Fruit fly (Drosophila melanogaster) whole organism, embryonic: ENCODE measurements around the gene CG10970.

Experiments
- Aef1 ChIP-seq: fragments of 200-800 bp; sonication (Bioruptor generic); IDR thresholded peaks from 3 replicates; pipeline ENCODE4 v1.3.6; 2022; ENCODE audit warnings: missing biosample characterization, missing genetic modification characterization
- Atf-2 ChIP-seq: fragments of 200-800 bp; sonication (Bioruptor generic); optimal IDR thresholded peaks from 2 replicates; lab custom pipeline; 2016; ENCODE audit warnings: missing biosample characterization, missing genetic modification characterization
- Blimp-1 ChIP-seq: fragments of 200-800 bp; sonication (Bioruptor generic); optimal IDR thresholded peaks from 3 replicates; lab custom pipeline; 2018; ENCODE audit warnings: missing biosample characterization, missing genetic modification characterization, mild to moderate bottlenecking, moderate library complexity, missing genetic modification reagents
- CG1024 ChIP-seq: fragments of 200-800 bp; sonication (Bioruptor generic); IDR thresholded peaks from 2 replicates; pipeline ENCODE4 v1.3.6; 2022; ENCODE audit warnings: missing biosample characterization, missing genetic modification characterization
- CG11456 ChIP-seq: fragments of 200-800 bp; sonication (Bioruptor generic); IDR thresholded peaks from 3 replicates; pipeline ENCODE4 v1.3.6; 2022; ENCODE audit warnings: missing biosample characterization, missing genetic modification characterization
- CG12299 ChIP-seq: fragments of 200-800 bp; sonication (Bioruptor generic); optimal IDR thresholded peaks from 2 replicates; lab custom pipeline; 2018; ENCODE audit warnings: missing biosample characterization, mild to moderate bottlenecking, missing genetic modification characterization
- CG13624 ChIP-seq: fragments of 200-800 bp; sonication (Bioruptor generic); optimal IDR thresholded peaks from 2 replicates; lab custom pipeline; 2016; ENCODE audit warnings: missing biosample characterization, missing genetic modification characterization
- CG14667 ChIP-seq: fragments of 200-800 bp; sonication (Bioruptor generic); IDR thresholded peaks from 2 replicates; pipeline ENCODE4 v1.3.6; 2022; ENCODE audit warnings: missing biosample characterization, missing genetic modification characterization
- CG15479 ChIP-seq: fragments of 200-800 bp; sonication (Bioruptor generic); optimal IDR thresholded peaks from 3 replicates; lab custom pipeline; 2019; ENCODE audit warnings: missing biosample characterization, mild to moderate bottlenecking, missing genetic modification characterization, moderate library complexity
- CG15601 ChIP-seq: fragments of 200-800 bp; sonication (Bioruptor generic); optimal IDR thresholded peaks from 3 replicates; lab custom pipeline; 2019; ENCODE audit warnings: missing biosample characterization, mild to moderate bottlenecking, missing genetic modification characterization, moderate library complexity
- CG17359 ChIP-seq: fragments of 200-800 bp; sonication (Bioruptor generic); optimal IDR thresholded peaks from 3 replicates; lab custom pipeline; 2018; ENCODE audit warnings: missing biosample characterization, mild to moderate bottlenecking, missing genetic modification characterization, moderate library complexity
- CG17912 ChIP-seq: fragments of 200-800 bp; sonication (Bioruptor generic); optimal IDR thresholded peaks from 2 replicates; lab custom pipeline; 2018; ENCODE audit warnings: missing biosample characterization, mild to moderate bottlenecking, missing genetic modification characterization
- CG2678 ChIP-seq: fragments of 200-800 bp; sonication (Bioruptor generic); optimal IDR thresholded peaks from 3 replicates; lab custom pipeline; 2019; ENCODE audit warnings: missing biosample characterization, mild to moderate bottlenecking, missing genetic modification characterization, moderate library complexity
- CG3065 ChIP-seq: fragments of 200-800 bp; sonication (Bioruptor generic); optimal IDR thresholded peaks from 2 replicates; lab custom pipeline; 2016; ENCODE audit warnings: missing biosample characterization, missing genetic modification characterization
- CG3995 ChIP-seq: fragments of 200-800 bp; sonication (Bioruptor generic); optimal IDR thresholded peaks from 3 replicates; lab custom pipeline; 2016; ENCODE audit warnings: missing biosample characterization, missing genetic modification characterization
- CG4617 ChIP-seq: fragments of 200-800 bp; sonication (Bioruptor generic); optimal IDR thresholded peaks from 3 replicates; lab custom pipeline; 2016; ENCODE audit warnings: missing biosample characterization, missing genetic modification characterization, borderline replicate concordance
- CG4854 ChIP-seq: fragments of 200-800 bp; sonication (Bioruptor generic); optimal IDR thresholded peaks from 2 replicates; lab custom pipeline; 2016; ENCODE audit warnings: missing biosample characterization, missing genetic modification characterization, inconsistent platforms
- CG6683 ChIP-seq: fragments of 200-800 bp; sonication (Bioruptor generic); optimal IDR thresholded peaks from 2 replicates; lab custom pipeline; 2017; ENCODE audit warnings: missing biosample characterization, mild to moderate bottlenecking, missing genetic modification characterization, missing genetic modification reagents
- CG6689 ChIP-seq: fragments of 200-800 bp; sonication (Bioruptor generic); IDR thresholded peaks from 2 replicates; pipeline ENCODE4 v1.3.6; 2022; ENCODE audit warnings: missing biosample characterization, missing genetic modification characterization
- CG7271 ChIP-seq: fragments of 200-800 bp; sonication (Bioruptor generic); optimal IDR thresholded peaks from 2 replicates; lab custom pipeline; 2018; ENCODE audit warnings: missing biosample characterization, mild to moderate bottlenecking, missing genetic modification characterization, moderate library complexity
- CG7786 ChIP-seq: fragments of 200-800 bp; sonication (Bioruptor generic); optimal IDR thresholded peaks from 2 replicates; lab custom pipeline; 2016; ENCODE audit warnings: missing biosample characterization, missing genetic modification characterization
- Dip2 ChIP-seq: fragments of 200-800 bp; sonication (Bioruptor generic); IDR thresholded peaks from 2 replicates; pipeline ENCODE4 v1.3.6; 2022; ENCODE audit warnings: missing biosample characterization, missing genetic modification characterization
- E2f1 ChIP-seq: fragments of 200-800 bp; sonication (Bioruptor generic); IDR thresholded peaks from 2 replicates; pipeline ENCODE4 v1.3.6; 2022; ENCODE audit warnings: missing biosample characterization, missing genetic modification characterization
- HHEX ChIP-seq: fragments of 200-800 bp; sonication (Bioruptor generic); optimal IDR thresholded peaks from 3 replicates; lab custom pipeline; 2017; ENCODE audit warnings: missing biosample characterization, mild to moderate bottlenecking, missing genetic modification characterization, missing genetic modification reagents
- Hmr ChIP-seq: fragments of 200-800 bp; sonication (Bioruptor generic); optimal IDR thresholded peaks from 3 replicates; lab custom pipeline; 2017; ENCODE audit warnings: mild to moderate bottlenecking, missing biosample characterization, missing genetic modification reagents, missing genetic modification characterization
- Mad ChIP-seq: fragments of 200-800 bp; sonication (Bioruptor generic); optimal IDR thresholded peaks from 2 replicates; lab custom pipeline; 2016; ENCODE audit warnings: missing biosample characterization, missing genetic modification characterization
- Oli ChIP-seq: fragments of 200-800 bp; sonication (Bioruptor generic); optimal IDR thresholded peaks from 2 replicates; lab custom pipeline; 2018; ENCODE audit warnings: missing biosample characterization, mild to moderate bottlenecking, missing genetic modification characterization, moderate library complexity
- Rfx ChIP-seq: fragments of 200-800 bp; sonication (Bioruptor generic); IDR thresholded peaks from 2 replicates; pipeline ENCODE4 v1.3.6; 2022; ENCODE audit warnings: missing biosample characterization, missing genetic modification characterization
- Spps ChIP-seq: fragments of 200-800 bp; sonication (Bioruptor generic); optimal IDR thresholded peaks from 2 replicates; lab custom pipeline; 2018; ENCODE audit warnings: missing biosample characterization, mild to moderate bottlenecking, missing genetic modification characterization
- Ssrp ChIP-seq: fragments of 200-800 bp; sonication (Bioruptor generic); optimal IDR thresholded peaks from 2 replicates; lab custom pipeline; 2018; ENCODE audit warnings: missing biosample characterization, mild to moderate bottlenecking, missing genetic modification characterization, moderate library complexity
- aop ChIP-seq: fragments of 200-800 bp; sonication (Bioruptor generic); IDR thresholded peaks from 2 replicates; pipeline ENCODE4 v1.3.6; 2022; ENCODE audit warnings: missing biosample characterization, missing genetic modification characterization
- bab2 ChIP-seq: fragments of 200-800 bp; sonication (Bioruptor generic); optimal IDR thresholded peaks from 2 replicates; lab custom pipeline; 2016; ENCODE audit warnings: missing biosample characterization, missing genetic modification characterization
- bowl ChIP-seq: fragments of 200-800 bp; sonication (Bioruptor generic); IDR thresholded peaks from 2 replicates; pipeline ENCODE4 v1.3.6; 2022; ENCODE audit warnings: missing biosample characterization, missing genetic modification characterization
- chinmo ChIP-seq: fragments of 200-800 bp; sonication (Bioruptor generic); IDR thresholded peaks from 4 replicates; pipeline ENCODE4 v1.3.6; 2022; ENCODE audit warnings: missing biosample characterization, missing genetic modification characterization; ENCODE audit not compliant: partially characterized antibody
- corto ChIP-seq: fragments of 200-800 bp; sonication (Bioruptor generic); optimal IDR thresholded peaks from 2 replicates; lab custom pipeline; 2016; ENCODE audit warnings: missing biosample characterization, mild to moderate bottlenecking, missing genetic modification characterization, moderate library complexity
- ewg ChIP-seq: fragments of 200-800 bp; sonication (Bioruptor generic); optimal IDR thresholded peaks from 3 replicates; lab custom pipeline; 2017; ENCODE audit warnings: mild to moderate bottlenecking, missing biosample characterization, missing genetic modification reagents, missing genetic modification characterization
- grau ChIP-seq: fragments of 200-800 bp; optimal IDR thresholded peaks from 3 replicates; lab custom pipeline; 2019; ENCODE audit warnings: missing biosample characterization, mild to moderate bottlenecking, missing genetic modification characterization, moderate library complexity
- gsb ChIP-seq: fragments of 200-800 bp; sonication (Bioruptor generic); IDR thresholded peaks from 2 replicates; pipeline ENCODE4 v1.3.6; 2022; ENCODE audit warnings: missing biosample characterization, missing genetic modification characterization
- gt ChIP-seq: fragments of 200-800 bp; sonication (Bioruptor generic); IDR thresholded peaks from 2 replicates; pipeline ENCODE4 v1.3.6; 2022; ENCODE audit warnings: missing biosample characterization, missing genetic modification characterization
- her ChIP-seq: fragments of 200-800 bp; sonication (Bioruptor generic); optimal IDR thresholded peaks from 2 replicates; lab custom pipeline; 2016; ENCODE audit warnings: missing biosample characterization, missing genetic modification characterization
- hth ChIP-seq: fragments of >200 bp; optimal IDR thresholded peaks from 2 replicates; lab custom pipeline; 2017; ENCODE audit warnings: inconsistent platforms
- odd ChIP-seq: fragments of 200-800 bp; sonication (Bioruptor generic); optimal IDR thresholded peaks from 2 replicates; lab custom pipeline; 2017; ENCODE audit warnings: missing biosample characterization, mild to moderate bottlenecking, missing genetic modification characterization
- phol ChIP-seq: fragments of 200-800 bp; sonication (Bioruptor generic); optimal IDR thresholded peaks from 3 replicates; lab custom pipeline; 2018; ENCODE audit warnings: missing biosample characterization, mild to moderate bottlenecking, missing genetic modification characterization, moderate library complexity
- pnt ChIP-seq: fragments of 200-800 bp; sonication (Bioruptor generic); optimal IDR thresholded peaks from 3 replicates; lab custom pipeline; 2016; ENCODE audit warnings: missing biosample characterization, missing genetic modification characterization
- pzg ChIP-seq: fragments of 200-800 bp; sonication (Bioruptor generic); optimal IDR thresholded peaks from 3 replicates; lab custom pipeline; 2018; ENCODE audit warnings: missing biosample characterization, mild to moderate bottlenecking, missing genetic modification characterization, moderate library complexity
- run ChIP-seq: fragments of 200-800 bp; sonication (Bioruptor generic); optimal IDR thresholded peaks from 3 replicates; lab custom pipeline; 2018; ENCODE audit warnings: missing biosample characterization, mild to moderate bottlenecking, missing genetic modification characterization
- slbo ChIP-seq: fragments of 200-800 bp; sonication (Bioruptor generic); IDR thresholded peaks from 2 replicates; pipeline ENCODE4 v1.3.6; 2022; ENCODE audit warnings: missing biosample characterization, missing genetic modification characterization
- toy ChIP-seq: fragments of 200-800 bp; sonication (Bioruptor generic); IDR thresholded peaks from 2 replicates; pipeline ENCODE4 v1.3.6; 2022; ENCODE audit warnings: missing biosample characterization, missing genetic modification characterization
- twi ChIP-seq: fragments of 200-800 bp; optimal IDR thresholded peaks from 2 replicates; lab custom pipeline; 2019; ENCODE audit warnings: missing biosample characterization, mild to moderate bottlenecking, missing genetic modification characterization, moderate library complexity
- unpg ChIP-seq: fragments of 200-800 bp; sonication (Bioruptor generic); optimal IDR thresholded peaks from 3 replicates; lab custom pipeline; 2018; ENCODE audit warnings: missing biosample characterization, mild to moderate bottlenecking, missing genetic modification characterization, moderate library complexity
- wor ChIP-seq: fragments of 200-800 bp; sonication (Bioruptor generic); IDR thresholded peaks from 2 replicates; pipeline ENCODE4 v1.3.6; 2022; ENCODE audit warnings: missing biosample characterization, missing genetic modification characterization

The CG10970 gene

DNA sequence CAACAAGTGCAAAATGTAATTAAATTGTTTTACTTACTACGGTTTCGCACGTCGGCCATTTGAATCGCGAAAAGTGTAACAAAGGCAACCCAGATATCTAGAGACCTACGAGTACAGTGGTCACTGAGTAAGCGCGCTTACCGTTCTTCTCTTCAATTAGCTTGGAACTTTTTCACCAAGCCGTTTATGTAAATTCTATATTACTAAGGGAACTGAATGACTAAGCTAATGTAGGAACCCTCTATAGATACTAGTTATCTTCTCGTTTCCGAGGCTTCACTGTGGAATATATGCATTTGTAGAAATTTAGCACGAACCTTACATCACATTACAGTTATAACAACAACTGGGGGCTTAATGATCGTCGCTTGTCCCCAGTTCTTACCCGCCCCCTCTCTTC, 24.2 kb downstream of the CG10970 start (continued):
- no peak for TF ChIP-seq Mad (GFP tag; lab: Kevin White, UChicago)
- TF ChIP-seq wor, result peak; percentile 27; the same call in 1 of the 2 replicates
- TF ChIP-seq toy (GFP tag; lab: Robert Waterston, UW), result no peak
- peak; percentile 51 for TF ChIP-seq CG17359 (tag; lab: Kevin White, UChicago)
- peak; percentile 1 for TF ChIP-seq Blimp-1 (GFP tag; lab: Kevin White, UChicago)
- no peak for TF ChIP-seq Spps (tag; lab: Kevin White, UChicago)
- TF ChIP-seq CG3995, result no peak
- no peak for TF ChIP-seq hth (lab: Kevin White, UChicago)
- no peak for TF ChIP-seq Atf-2 (GFP tag; lab: Kevin White, UChicago)
- no peak for TF ChIP-seq CG13624 (GFP tag; lab: Kevin White, UChicago)
- no peak for TF ChIP-seq pzg (GFP tag; lab: Kevin White, UChicago)
- TF ChIP-seq grau, result peak; percentile 81
- no peak for TF ChIP-seq CG14667 (GFP tag; lab: Robert Waterston, UW)
- TF ChIP-seq CG2678 (tag; lab: Kevin White, UChicago), result peak; percentile 17
- TF ChIP-seq bowl (GFP tag; lab: Robert Waterston, UW), result no peak
- TF ChIP-seq CG11456 (GFP tag; lab: Robert Waterston, UW), result 0 out of 3 replicates have a peak, but pooled peaks have one; percentile 36
- no peak for TF ChIP-seq run (tag; lab: Kevin White, UChicago)
- no peak for TF ChIP-seq CG3065 (GFP tag; lab: Kevin White, UChicago)
- TF ChIP-seq Dip2 (GFP tag; lab: Robert Waterston, UW), result no peak
- TF ChIP-seq pnt, result no peak
- TF ChIP-seq CG17912, result no peak
- no peak for TF ChIP-seq E2f1 (GFP tag; lab: Robert Waterston, UW)
- TF ChIP-seq odd (GFP tag; lab: Kevin White, UChicago), result no peak
- peak; percentile 26 for TF ChIP-seq HHEX (GFP tag; lab: Kevin White, UChicago)
- TF ChIP-seq Aef1, result peak; percentile 21; the same call in 1 of the 3 replicates
- no peak for TF ChIP-seq CG7786
- TF ChIP-seq phol, result peak; percentile 28
- no peak for TF ChIP-seq chinmo
- no peak for TF ChIP-seq CG6683 (GFP tag; lab: Kevin White, UChicago)
- TF ChIP-seq unpg (GFP tag; lab: Kevin White, UChicago), result peak; percentile 47
- TF ChIP-seq corto (GFP tag; lab: Kevin White, UChicago), result no peak
- TF ChIP-seq Rfx, result peak; percentile 64
- peak; percentile 2 for TF ChIP-seq Hmr
- no peak for TF ChIP-seq CG4617
- TF ChIP-seq twi (tag; lab: Kevin White, UChicago), result no peak
- TF ChIP-seq CG15601 (tag; lab: Kevin White, UChicago), result no peak
- TF ChIP-seq CG6689 (GFP tag; lab: Robert Waterston, UW), result peak; percentile 36; the same call in 1 of the 2 replicates
- no peak for TF ChIP-seq CG1024 (GFP tag; lab: Robert Waterston, UW)
- TF ChIP-seq slbo (GFP tag; lab: Robert Waterston, UW), result peak; percentile 43
- TF ChIP-seq Oli (tag; lab: Kevin White, UChicago), result peak; percentile 41
- TF ChIP-seq gt (GFP tag; lab: Robert Waterston, UW), result peak; percentile 13; the same call in 1 of the 2 replicates
- peak; percentile 8 for TF ChIP-seq Ssrp
- peak; percentile 4 for TF ChIP-seq ewg (GFP tag; lab: Kevin White, UChicago)
- peak; percentile 3 for TF ChIP-seq bab2 (GFP tag; lab: Kevin White, UChicago)
- TF ChIP-seq her, result no peak
- TF ChIP-seq CG4854 (GFP tag; lab: Kevin White, UChicago), result peak; percentile 3
- no peak for TF ChIP-seq gsb (GFP tag; lab: Robert Waterston, UW)
- TF ChIP-seq aop (GFP tag; lab: Robert Waterston, UW), result no peak
- TF ChIP-seq CG12299 (tag; lab: Kevin White, UChicago), result no peak
- TF ChIP-seq CG15479 (GFP tag; lab: Kevin White, UChicago), result no peak
- TF ChIP-seq CG7271 (tag; lab: Kevin White, UChicago), result no peak
